Worm (Caenorhabditis elegans) whole organism, early embryonic: Measurements from ENCODE around the gene srlf-13.

Experiments used
- B0310.2 ChIP-seq: sonication (generic microtip); optimal IDR thresholded peaks from 2 replicates; lab custom pipeline; 2016; ENCODE audit warnings: mild to moderate bottlenecking, missing genetic modification characterization, missing compliant biosample characterization
- F13C5.2 ChIP-seq: sonication (generic microtip); optimal IDR thresholded peaks from 2 replicates; lab custom pipeline; 2017; ENCODE audit warnings: mild to moderate bottlenecking, missing genetic modification characterization, inconsistent platforms, missing compliant biosample characterization
- aly-1 ChIP-seq: sonication (generic microtip); optimal IDR thresholded peaks from 2 replicates; lab custom pipeline; 2016; ENCODE audit warnings: missing genetic modification characterization, missing compliant biosample characterization
- ama-1 ChIP-seq: fragments of 150-350 bp; optimal IDR thresholded peaks from 2 replicates; lab custom pipeline; 2014
- ceh-13 ChIP-seq: fragments of 200-800 bp; sonication (Bioruptor generic); optimal IDR thresholded peaks from 2 replicates; lab custom pipeline; 2018; ENCODE audit warnings: mild to moderate bottlenecking, missing genetic modification characterization, missing compliant biosample characterization
- ceh-36 ChIP-seq: sonication (generic microtip); optimal IDR thresholded peaks from 2 replicates; lab custom pipeline; 2016; ENCODE audit warnings: missing genetic modification characterization, inconsistent platforms, missing compliant biosample characterization
- flt-1 ChIP-seq: fragments of 200-800 bp; sonication (Bioruptor generic); IDR thresholded peaks from 2 replicates; pipeline ENCODE4 v1.3.6; 2022; ENCODE audit warnings: missing genetic modification characterization, missing compliant biosample characterization
- hnd-1 ChIP-seq: sonication (generic microtip); optimal IDR thresholded peaks from 2 replicates; lab custom pipeline; 2016; ENCODE audit warnings: missing genetic modification characterization, missing compliant biosample characterization
- pes-1 ChIP-seq: fragments of 200-800 bp; sonication (Bioruptor generic); IDR thresholded peaks from 2 replicates; pipeline ENCODE4 v1.3.6; 2022; ENCODE audit warnings: missing genetic modification reagents, missing genetic modification characterization, missing compliant biosample characterization
- scrt-1 ChIP-seq: fragments of 200-800 bp; sonication (Bioruptor generic); IDR thresholded peaks from 2 replicates; pipeline ENCODE4 v1.3.6; 2022; ENCODE audit warnings: missing genetic modification characterization, missing compliant biosample characterization
- sea-1 ChIP-seq: fragments of 200-800 bp; sonication (Bioruptor generic); conservative IDR thresholded peaks from 2 replicates; pipeline ENCODE4 v1.3.6; 2022; ENCODE audit warnings: missing genetic modification characterization, missing compliant biosample characterization
- tra-4 ChIP-seq: sonication (generic microtip); optimal IDR thresholded peaks from 2 replicates; lab custom pipeline; 2017; ENCODE audit warnings: missing genetic modification characterization, missing compliant biosample characterization

DNA sequence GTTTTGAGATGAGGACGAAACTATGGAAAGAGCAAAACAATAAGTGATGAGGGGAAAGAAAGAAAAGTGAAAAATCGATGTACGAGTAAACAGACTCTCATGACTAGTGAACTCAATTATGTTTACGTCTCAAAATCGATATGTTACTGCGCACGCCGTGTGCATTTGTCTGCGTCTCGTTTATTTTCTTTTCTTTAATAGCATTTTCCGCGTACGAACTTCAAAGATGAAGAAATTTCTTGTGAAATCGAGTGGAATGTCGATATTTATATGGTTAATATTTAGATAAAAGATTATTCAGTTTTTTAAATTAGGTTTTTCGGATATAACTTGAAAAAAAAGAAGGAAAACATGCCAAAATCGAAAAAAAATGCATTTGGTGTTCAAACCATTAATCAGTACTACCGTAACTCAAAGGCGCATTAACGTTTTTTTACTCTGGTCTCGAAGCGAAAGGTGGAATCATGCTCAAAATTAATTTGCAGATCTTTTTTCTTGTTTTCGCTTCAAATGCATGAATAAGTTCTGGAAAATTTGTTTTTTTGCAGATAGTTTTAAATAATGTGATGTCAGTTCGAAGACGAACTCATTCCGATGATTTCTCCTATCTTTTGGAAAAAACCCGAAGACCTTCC lies 40.6 kb upstream of the srlf-13 start, which contains the start of gene fic-1:
- TF ChIP-seq ama-1 (no peak), ceh-36 (tag; lab: Kevin White, UChicago) (no peak), sea-1 (GFP tag; lab: Robert Waterston, UW) (no peak), flt-1 (GFP tag; lab: Robert Waterston, UW) (no peak), aly-1 (no peak), B0310.2 (tag; lab: Kevin White, UChicago) (no peak), scrt-1 (GFP tag; lab: Robert Waterston, UW) (no peak), tra-4 (no peak), pes-1 (GFP tag; lab: Robert Waterston, UW) (no peak), F13C5.2 (tag; lab: Kevin White, UChicago) (no peak), ceh-13 (GFP tag; lab: Kevin White, UChicago) (no peak), hnd-1 (no peak)
